Fruit fly (Drosophila melanogaster) S2 (cell line): Measurements from ENCODE around the gene CG32694.

ENCODE experiments used
- CG8478 ChIP-seq: fragments of >200 bp; optimal IDR thresholded peaks from 2 replicates; lab custom pipeline; 2018
- CTCF ChIP-seq, 2 experiments: fragments of >200 bp; optimal IDR thresholded peaks; 2 replicates each; lab custom pipeline; 2018

DNA sequence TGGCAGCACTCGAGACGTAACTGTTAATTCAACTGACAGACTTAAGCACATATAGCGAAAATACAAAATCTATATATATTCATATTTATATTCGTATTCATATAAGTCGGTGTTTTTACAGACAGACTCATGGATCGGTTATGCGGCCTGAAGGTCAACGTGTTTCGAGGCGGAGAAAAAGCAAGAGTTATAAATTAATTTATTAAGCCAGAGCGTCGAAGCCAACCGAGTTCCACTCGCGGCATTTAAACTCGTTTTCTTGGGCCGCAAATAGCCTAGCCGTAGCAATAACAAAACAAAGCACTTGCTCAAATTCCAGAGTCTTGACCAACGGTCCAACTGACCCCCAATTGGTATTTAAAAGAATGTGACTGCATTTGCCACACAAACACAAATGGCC lies 31.4 kb downstream of the CG32694 start:
- TF ChIP-seq CTCF (optimal IDR thresholded peaks at IDR 0.05; lab: Kevin White, UChicago): no peak
- no peak for TF ChIP-seq CG8478 (lab: Kevin White, UChicago)
